Fruit fly (Drosophila melanogaster) whole organism, embryonic: Measurements from ENCODE around the gene Alg7.
"Not testable (repeated sequence)": the region's sequence is repeated elsewhere in the genome, so short reads cannot be mapped to it uniquely, and the experiment has no call there.

Source experiments
- Bgb ChIP-seq: fragments of 200-800 bp; sonication (Bioruptor generic); IDR thresholded peaks from 2 replicates; pipeline ENCODE4 v1.3.6; 2022; ENCODE audit warnings: missing biosample characterization, missing genetic modification characterization; ENCODE audit not compliant: partially characterized antibody
- CG10959 ChIP-seq: fragments of 200-800 bp; sonication (Bioruptor generic); IDR thresholded peaks from 2 replicates; pipeline ENCODE4 v1.3.6; 2022; ENCODE audit warnings: missing biosample characterization, missing genetic modification characterization
- CG15479 ChIP-seq: fragments of 200-800 bp; sonication (Bioruptor generic); optimal IDR thresholded peaks from 3 replicates; lab custom pipeline; 2019; ENCODE audit warnings: missing biosample characterization, mild to moderate bottlenecking, missing genetic modification characterization, moderate library complexity
- CG15696 ChIP-seq: fragments of 200-800 bp; sonication (Bioruptor generic); optimal IDR thresholded peaks from 2 replicates; lab custom pipeline; 2019; ENCODE audit warnings: missing biosample characterization, mild to moderate bottlenecking, missing genetic modification characterization, moderate library complexity
- CG2678 ChIP-seq: fragments of 200-800 bp; sonication (Bioruptor generic); optimal IDR thresholded peaks from 3 replicates; lab custom pipeline; 2019; ENCODE audit warnings: missing biosample characterization, mild to moderate bottlenecking, missing genetic modification characterization, moderate library complexity
- CG2712 ChIP-seq: fragments of 200-800 bp; optimal IDR thresholded peaks from 3 replicates; lab custom pipeline; 2019; ENCODE audit warnings: missing biosample characterization, mild to moderate bottlenecking, missing genetic modification characterization, moderate library complexity
- CG2889 ChIP-seq: fragments of 200-800 bp; sonication (Bioruptor generic); IDR thresholded peaks from 3 replicates; pipeline ENCODE4 v1.3.6; 2022; ENCODE audit warnings: missing biosample characterization, missing genetic modification characterization
- CG31388 ChIP-seq: fragments of 200-800 bp; sonication (Bioruptor generic); optimal IDR thresholded peaks from 2 replicates; lab custom pipeline; 2016; ENCODE audit warnings: missing biosample characterization, missing genetic modification characterization
- CG3163 ChIP-seq: fragments of 200-800 bp; sonication (Bioruptor generic); optimal IDR thresholded peaks from 3 replicates; lab custom pipeline; 2016; ENCODE audit warnings: missing biosample characterization, missing genetic modification characterization
- CG3995 ChIP-seq: fragments of 200-800 bp; sonication (Bioruptor generic); optimal IDR thresholded peaks from 3 replicates; lab custom pipeline; 2016; ENCODE audit warnings: missing biosample characterization, missing genetic modification characterization
- CG7963 ChIP-seq: fragments of 200-800 bp; sonication (Bioruptor generic); IDR thresholded peaks from 3 replicates; pipeline ENCODE4 v1.3.6; 2022; ENCODE audit warnings: missing biosample characterization, missing genetic modification characterization; ENCODE audit not compliant: partially characterized antibody
- CG8388 ChIP-seq: fragments of 200-800 bp; sonication (Bioruptor generic); optimal IDR thresholded peaks from 2 replicates; lab custom pipeline; 2019; ENCODE audit warnings: missing biosample characterization, mild to moderate bottlenecking, missing genetic modification characterization, moderate library complexity
- Drgx ChIP-seq: fragments of 200-800 bp; sonication (Bioruptor generic); IDR thresholded peaks from 2 replicates; pipeline ENCODE4 v1.3.6; 2022; ENCODE audit warnings: missing biosample characterization, missing genetic modification characterization
- Fer3 ChIP-seq: fragments of 200-800 bp; sonication (Bioruptor generic); optimal IDR thresholded peaks from 2 replicates; lab custom pipeline; 2018; ENCODE audit warnings: missing biosample characterization, mild to moderate bottlenecking, missing genetic modification characterization, moderate library complexity
- HLH3B ChIP-seq: fragments of 200-800 bp; sonication (Bioruptor generic); IDR thresholded peaks from 2 replicates; pipeline ENCODE4 v1.3.6; 2022; ENCODE audit warnings: missing biosample characterization, missing genetic modification characterization
- MBD-R2 ChIP-seq: fragments of 200-800 bp; sonication (Bioruptor generic); IDR thresholded peaks from 2 replicates; pipeline ENCODE4 v1.3.6; 2022; ENCODE audit warnings: missing biosample characterization, missing genetic modification characterization
- Med ChIP-seq: fragments of 200-800 bp; sonication (Bioruptor generic); peaks from one replicate; lab custom pipeline; 2016; ENCODE audit warnings: missing biosample characterization, missing genetic modification characterization, mild to moderate bottlenecking, inconsistent platforms, moderate library complexity
- Opbp ChIP-seq: fragments of 200-800 bp; sonication (Bioruptor generic); IDR thresholded peaks from 3 replicates; pipeline ENCODE4 v1.3.6; 2022; ENCODE audit warnings: missing biosample characterization, missing genetic modification characterization; ENCODE audit not compliant: partially characterized antibody
- Ptx1 ChIP-seq: fragments of 200-800 bp; sonication (Bioruptor generic); IDR thresholded peaks from 2 replicates; pipeline ENCODE4 v1.3.6; 2022; ENCODE audit warnings: missing biosample characterization, missing genetic modification characterization
- Xrp1 ChIP-seq: fragments of 200-800 bp; sonication (Bioruptor generic); IDR thresholded peaks from 2 replicates; pipeline ENCODE4 v1.3.6; 2022; ENCODE audit warnings: missing biosample characterization, missing genetic modification characterization
- ac ChIP-seq: fragments of 200-800 bp; sonication (Bioruptor generic); optimal IDR thresholded peaks from 3 replicates; lab custom pipeline; 2017; ENCODE audit warnings: missing biosample characterization, mild to moderate bottlenecking, missing genetic modification characterization
- al ChIP-seq: fragments of 200-800 bp; sonication (Bioruptor generic); IDR thresholded peaks from 2 replicates; pipeline ENCODE4 v1.3.6; 2022; ENCODE audit warnings: missing biosample characterization, missing genetic modification characterization
- ci ChIP-seq: fragments of 200-800 bp; sonication (Bioruptor generic); IDR thresholded peaks from 3 replicates; pipeline ENCODE4 v1.3.6; 2022; ENCODE audit warnings: missing biosample characterization, missing genetic modification characterization
- exex ChIP-seq: fragments of 200-800 bp; sonication (Bioruptor generic); optimal IDR thresholded peaks from 4 replicates; lab custom pipeline; 2018; ENCODE audit warnings: missing biosample characterization, mild to moderate bottlenecking, missing genetic modification characterization, moderate library complexity
- fru ChIP-seq: fragments of >200 bp; optimal IDR thresholded peaks from 2 replicates; lab custom pipeline; 2017
- grn ChIP-seq: fragments of 200-800 bp; sonication (Bioruptor generic); optimal IDR thresholded peaks from 3 replicates; lab custom pipeline; 2017; ENCODE audit warnings: missing biosample characterization, missing genetic modification characterization
- insv ChIP-seq, 2 experiments: fragments of 200-800 bp; sonication (Bioruptor generic); optimal IDR thresholded peaks; 3 replicates each; lab custom pipeline; 2016 to 2018; ENCODE audit warnings: missing biosample characterization in 2 of 2, missing genetic modification characterization in 2 of 2
- ken ChIP-seq: fragments of 200-800 bp; sonication (Bioruptor generic); IDR thresholded peaks from 3 replicates; pipeline ENCODE4 v1.3.6; 2022; ENCODE audit warnings: missing biosample characterization, missing genetic modification characterization
- kni ChIP-seq: fragments of 200-800 bp; sonication (Bioruptor generic); optimal IDR thresholded peaks from 3 replicates; lab custom pipeline; 2017; ENCODE audit warnings: mild to moderate bottlenecking, missing biosample characterization, missing genetic modification reagents, missing genetic modification characterization
- knrl ChIP-seq: fragments of 200-800 bp; sonication (Bioruptor generic); IDR thresholded peaks from 3 replicates; pipeline ENCODE4 v1.3.6; 2022; ENCODE audit warnings: missing biosample characterization, missing genetic modification characterization; ENCODE audit not compliant: partially characterized antibody
- lilli ChIP-seq: fragments of 200-800 bp; sonication (Bioruptor generic); optimal IDR thresholded peaks from 3 replicates; lab custom pipeline; 2016; ENCODE audit warnings: missing biosample characterization, missing genetic modification characterization
- prd ChIP-seq, 3 experiments: fragments of >200 bp in 2 of 3; fragments of 200-800 bp in 1 of 3; sonication (Bioruptor generic) in 1 of 3; optimal IDR thresholded peaks in 2 of 3; IDR thresholded peaks in 1 of 3; 2 replicates in 2 of 3; 3 replicates in 1 of 3; pipeline versions ENCODE4 v1.3.6 to Lab custom; 2017 to 2022; ENCODE audit warnings: missing biosample characterization in 1 of 3, missing genetic modification characterization in 1 of 3
- pros ChIP-seq: fragments of 200-800 bp; sonication (Bioruptor generic); optimal IDR thresholded peaks from 3 replicates; lab custom pipeline; 2019; ENCODE audit warnings: missing biosample characterization, mild to moderate bottlenecking, missing genetic modification characterization, moderate library complexity
- rib ChIP-seq: fragments of 200-800 bp; sonication (Bioruptor generic); IDR thresholded peaks from 2 replicates; pipeline ENCODE4 v1.3.6; 2022; ENCODE audit warnings: missing biosample characterization, missing genetic modification characterization
- sens ChIP-seq: fragments of 200-800 bp; sonication (Bioruptor generic); peaks from one replicate; lab custom pipeline; 2016; ENCODE audit warnings: missing biosample characterization, missing genetic modification characterization
- sna ChIP-seq: fragments of 200-800 bp; sonication (Bioruptor generic); IDR thresholded peaks from 2 replicates; pipeline ENCODE4 v1.3.6; 2022; ENCODE audit warnings: missing biosample characterization, missing genetic modification characterization; ENCODE audit not compliant: partially characterized antibody
- sug ChIP-seq: fragments of 200-800 bp; optimal IDR thresholded peaks from 2 replicates; lab custom pipeline; 2019; ENCODE audit warnings: missing biosample characterization, mild to moderate bottlenecking, missing genetic modification characterization, moderate library complexity
- wdn ChIP-seq: fragments of 200-800 bp; sonication (Bioruptor generic); IDR thresholded peaks from 2 replicates; pipeline ENCODE4 v1.3.6; 2022; ENCODE audit warnings: missing biosample characterization, missing genetic modification characterization
- zfh1 ChIP-seq: fragments of 200-800 bp; sonication (Bioruptor generic); IDR thresholded peaks from 3 replicates; pipeline ENCODE4 v1.3.6; 2022; ENCODE audit warnings: missing biosample characterization, missing genetic modification characterization

Gene Alg7

DNA sequence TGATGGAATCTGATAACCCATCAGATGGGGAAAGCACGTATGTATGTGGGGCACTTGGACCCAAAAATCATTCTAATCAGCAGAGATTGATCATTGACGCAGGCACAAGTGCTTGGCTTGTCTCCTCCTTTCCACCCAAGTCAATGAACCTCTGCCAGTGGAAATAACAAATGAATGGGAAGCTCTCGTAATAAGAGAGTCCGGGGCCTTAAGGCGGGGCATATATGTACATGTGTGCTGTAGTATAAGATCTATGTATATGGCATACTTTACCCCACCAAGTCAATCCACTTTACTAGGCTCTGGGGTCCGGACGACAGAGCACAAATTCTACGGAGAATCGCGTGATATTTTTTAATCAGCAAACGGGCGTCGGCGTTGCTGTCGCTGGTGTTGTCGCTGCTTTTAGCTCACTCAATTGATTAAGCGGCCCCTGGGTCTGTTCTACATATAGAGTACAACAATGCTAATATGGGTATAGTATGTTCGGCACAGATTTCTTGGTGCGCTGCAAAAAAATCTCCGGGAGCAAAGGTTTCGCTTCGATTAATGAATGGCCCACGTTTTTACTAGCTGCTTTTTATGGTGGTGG is 27.1 kb downstream of the Alg7 start (continued):
- no peak for TF ChIP-seq CG10959 (GFP tag; lab: Robert Waterston, UW)
- no peak for TF ChIP-seq al (GFP tag; lab: Robert Waterston, UW)
- TF ChIP-seq Ptx1: no peak
- no peak for TF ChIP-seq sna (GFP tag; lab: Robert Waterston, UW)
- no peak for TF ChIP-seq CG2889
- TF ChIP-seq CG8388 (GFP tag; lab: Kevin White, UChicago): no peak
- TF ChIP-seq sug: peak; percentile 98
- TF ChIP-seq CG3995 (GFP tag; lab: Kevin White, UChicago): no peak
- no peak for TF ChIP-seq rib (GFP tag; lab: Robert Waterston, UW)
- no peak for TF ChIP-seq wdn (GFP tag; lab: Robert Waterston, UW)
- TF ChIP-seq HLH3B (GFP tag; lab: Robert Waterston, UW): no peak
- no peak for TF ChIP-seq MBD-R2 (GFP tag; lab: Robert Waterston, UW)
- TF ChIP-seq fru (lab: Kevin White, UChicago): no peak
- no peak for TF ChIP-seq CG2712 (tag; lab: Kevin White, UChicago)
- TF ChIP-seq CG2678 (tag; lab: Kevin White, UChicago): peak; percentile 30
- peak; percentile 63 for TF ChIP-seq sens (GFP tag; lab: Kevin White, UChicago)
- TF ChIP-seq CG31388 (GFP tag; lab: Kevin White, UChicago): no peak
- TF ChIP-seq grn: peak; percentile 62
- no peak for TF ChIP-seq ac (GFP tag; lab: Kevin White, UChicago)
- TF ChIP-seq Fer3 (tag; lab: Kevin White, UChicago): no peak

DNA sequence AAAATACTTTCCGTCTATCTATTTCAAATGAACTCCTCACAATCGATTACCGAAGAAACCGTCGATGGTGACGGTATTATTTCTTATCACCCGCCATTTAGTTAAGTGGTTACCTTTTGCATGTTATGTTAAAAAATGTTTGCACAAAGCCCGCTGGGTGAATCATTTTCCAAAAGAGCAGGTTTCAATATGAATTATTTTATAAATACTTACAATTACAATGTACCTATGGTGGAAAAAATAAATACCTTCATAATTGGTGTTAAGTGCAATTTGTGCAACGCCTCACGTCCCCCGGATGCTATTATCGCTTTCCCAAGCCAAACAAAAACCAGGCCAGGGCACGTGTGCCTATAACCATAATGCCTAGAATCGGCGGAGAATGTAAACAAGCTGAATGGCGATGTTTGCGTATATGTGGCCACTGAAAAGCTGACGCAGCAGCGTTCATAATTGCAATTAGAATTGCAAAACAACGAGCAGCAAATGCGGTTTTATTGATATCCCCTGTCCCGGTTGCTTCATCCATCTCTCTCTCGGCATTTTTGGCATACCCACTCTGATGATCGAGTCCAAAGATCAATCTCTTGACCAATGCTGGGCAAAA is 27.9 kb downstream of the Alg7 start:
- TF ChIP-seq exex (tag; lab: Kevin White, UChicago) (peak; percentile 19), CG3163 (GFP tag; lab: Kevin White, UChicago) (no peak), Med (GFP tag; lab: Kevin White, UChicago) (peak; percentile 6), CG7963 (GFP tag; lab: Robert Waterston, UW) (0 out of 3 replicates have a peak, but pooled peaks have one; percentile 18), Drgx (GFP tag; lab: Robert Waterston, UW) (0 out of 2 replicates have a peak, but pooled peaks have one; percentile 23)

- peak; percentile 41 for TF ChIP-seq CG15479 (GFP tag; lab: Kevin White, UChicago)
- TF ChIP-seq Bgb: peak; percentile 19; the same call in 1 of the 2 replicates
- 0 out of 3 replicates have a peak, but pooled peaks have one; percentile 28 for TF ChIP-seq ken (GFP tag; lab: Robert Waterston, UW)
- peak; percentile 87 for TF ChIP-seq pros (GFP tag; lab: Kevin White, UChicago)
- peak; percentile 23; the same call in 1 of the 3 replicates for TF ChIP-seq knrl (GFP tag; lab: Robert Waterston, UW)
- peak in 1 of 2 experiments; percentile 33 for TF ChIP-seq insv (GFP tag; optimal IDR thresholded peaks at IDR 0.05; lab: Kevin White, UChicago)
- 0 out of 3 replicates have a peak, but pooled peaks have one; percentile 37 for TF ChIP-seq ci
- peak; percentile 4 for TF ChIP-seq lilli
- peak; percentile 70 for TF ChIP-seq sens (GFP tag; lab: Kevin White, UChicago)
- TF ChIP-seq CG15696 (tag; lab: Kevin White, UChicago): peak; percentile 33
- TF ChIP-seq Xrp1 (GFP tag; lab: Robert Waterston, UW): peak; percentile 31; the same call in 1 of the 2 replicates
- not testable (repeated sequence) for TF ChIP-seq prd (optimal IDR thresholded peaks at IDR 0.05; lab: Kevin White, UChicago)
- TF ChIP-seq prd (GFP tag; IDR thresholded peaks at IDR 0.05; lab: Robert Waterston, UW): peak; percentile 23; the same call in 1 of the 3 replicates
- 0 out of 3 replicates have a peak, but pooled peaks have one; percentile 9 for TF ChIP-seq Opbp (GFP tag; lab: Robert Waterston, UW)
- peak; percentile 70 for TF ChIP-seq Med (GFP tag; lab: Kevin White, UChicago)
- peak; percentile 33; the same call in 1 of the 3 replicates for TF ChIP-seq zfh1
- TF ChIP-seq grn: peak; percentile 33
- TF ChIP-seq kni (GFP tag; lab: Kevin White, UChicago): peak; percentile 2
- TF ChIP-seq, all 482 proteins: peak for 17; not testable (repeated sequence) for 465
Measured at dm6 chr2L:13211764-13212265, 32.8 kb downstream of the Alg7 start, which contains the start of gene CG15482. CG15482 (minus strand) TSS chr2L:13211814.
